Worm (Caenorhabditis elegans) whole organism, midembryonic: ENCODE data around the gene C43F9.7.

Experiments used
- T22C8.4 ChIP-seq: fragments of 200-800 bp; sonication (Bioruptor generic); IDR thresholded peaks from 2 replicates; pipeline ENCODE4 v1.3.6; 2022; ENCODE audit warnings: missing genetic modification characterization, missing compliant biosample characterization
- cog-1 ChIP-seq: sonication (generic microtip); optimal IDR thresholded peaks from 2 replicates; lab custom pipeline; 2016; ENCODE audit warnings: missing genetic modification characterization, missing compliant biosample characterization
- flt-1 ChIP-seq: fragments of 200-800 bp; sonication (Bioruptor generic); IDR thresholded peaks from 2 replicates; pipeline ENCODE4 v1.3.6; 2022; ENCODE audit warnings: missing genetic modification characterization, missing compliant biosample characterization
- klf-2 ChIP-seq: fragments of 200-800 bp; sonication (Bioruptor generic); conservative IDR thresholded peaks from 2 replicates; pipeline ENCODE4 v1.3.6; 2022; ENCODE audit warnings: missing genetic modification reagents, missing genetic modification characterization, missing compliant biosample characterization
- med-1 ChIP-seq: sonication (generic microtip); optimal IDR thresholded peaks from 2 replicates; lab custom pipeline; 2017; ENCODE audit warnings: missing genetic modification characterization, mild to moderate bottlenecking, missing compliant biosample characterization, antibody characterized with exemption, missing genetic modification reagents; ENCODE audit not compliant: insufficient read depth
- ref-1 ChIP-seq: fragments of 200-800 bp; sonication (Bioruptor generic); conservative IDR thresholded peaks from 2 replicates; pipeline ENCODE4 v1.3.6; 2022; ENCODE audit warnings: missing genetic modification reagents, missing genetic modification characterization, missing compliant biosample characterization
- tab-1 ChIP-seq: fragments of 200-800 bp; sonication (Bioruptor generic); IDR thresholded peaks from 2 replicates; pipeline ENCODE4 v1.3.6; 2022; ENCODE audit warnings: missing genetic modification characterization, missing compliant biosample characterization
- ztf-23 ChIP-seq: fragments of 200-800 bp; sonication (Bioruptor generic); IDR thresholded peaks from 2 replicates; pipeline ENCODE4 v1.3.6; 2022; ENCODE audit warnings: missing genetic modification reagents, missing genetic modification characterization, missing compliant biosample characterization
- ztf-29 ChIP-seq: fragments of 200-800 bp; sonication (Bioruptor generic); IDR thresholded peaks from 2 replicates; pipeline ENCODE4 v1.3.6; 2022; ENCODE audit warnings: missing genetic modification reagents, missing genetic modification characterization, missing compliant biosample characterization

ce11 chrIV:10565282-10565681 lies 28.2 kb downstream of the C43F9.7 start:
- no peak for TF ChIP-seq T22C8.4
- no peak for TF ChIP-seq ref-1
- TF ChIP-seq ztf-23 = no peak
- TF ChIP-seq flt-1 (GFP tag; lab: Robert Waterston, UW) = no peak
- no peak for TF ChIP-seq klf-2
- no peak for TF ChIP-seq tab-1 (GFP tag; lab: Robert Waterston, UW)
- no peak for TF ChIP-seq med-1 (GFP tag; lab: Kevin White, UChicago)
- no peak for TF ChIP-seq cog-1 (tag; lab: Kevin White, UChicago)
- no peak for TF ChIP-seq ztf-29 (GFP tag; lab: Robert Waterston, UW)
